Worm (Caenorhabditis elegans): ENCODE results near the gene cdc-48.2.

cdc-48.2 gene

DNA sequence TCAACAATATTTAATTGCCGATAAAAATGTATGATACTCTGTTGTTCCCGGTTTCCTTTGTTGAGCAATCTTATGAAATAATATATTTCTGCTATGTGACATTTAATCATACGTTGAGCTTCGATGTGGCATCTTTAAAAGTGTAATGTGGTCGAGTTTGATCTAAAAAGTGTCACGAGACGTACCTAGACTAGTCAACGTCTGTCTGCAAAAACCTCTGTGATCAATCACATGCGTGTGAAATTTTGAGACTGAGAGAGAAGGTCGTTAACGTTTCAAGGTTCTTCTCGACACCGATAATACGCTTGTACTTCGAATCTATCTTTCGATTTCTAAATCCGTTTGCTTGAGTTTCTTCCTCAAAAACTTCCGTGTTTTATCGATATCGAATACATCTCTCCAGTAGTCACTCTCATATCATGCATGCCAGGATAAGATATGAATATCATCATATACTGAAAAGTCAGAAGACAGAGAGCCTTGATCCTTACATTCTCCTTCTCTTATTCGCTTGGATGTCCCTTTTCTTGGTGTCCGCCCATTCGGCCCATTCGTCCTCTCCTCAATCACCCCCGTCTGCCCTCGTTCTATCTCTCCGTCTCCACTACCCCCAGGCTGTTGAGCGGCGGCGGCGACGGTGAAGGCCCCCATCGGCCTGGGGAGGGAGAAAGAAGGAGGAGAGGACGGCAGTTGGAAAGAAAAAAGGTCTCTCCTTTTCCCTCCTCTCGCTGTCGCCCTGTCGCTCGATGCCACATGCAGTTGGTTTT, 9.8 kb upstream of the cdc-48.2 start (continued):
- peak; percentile 64 for TF ChIP-seq ctbp-1 (GFP tag; IDR thresholded peaks at IDR 0.05)
- peak; percentile 13; the same call in 1 of the 2 replicates for TF ChIP-seq lin-38 (GFP tag; IDR thresholded peaks at IDR 0.05)
- TF ChIP-seq T20F7.1 (GFP tag; optimal IDR thresholded peaks at IDR 0.05), result peak; percentile 47
- peak; percentile 45 for TF ChIP-seq nhr-28 (tag; optimal IDR thresholded peaks at IDR 0.05)
- TF ChIP-seq lin-1 (GFP tag; IDR thresholded peaks at IDR 0.05), result 0 out of 2 replicates have a peak, but pooled peaks have one; percentile 33
- TF ChIP-seq set-16 (GFP tag; IDR thresholded peaks at IDR 0.05), result peak; percentile 98
- TF ChIP-seq rbr-2 (tag; optimal IDR thresholded peaks at IDR 0.05), result peak; percentile 55
- TF ChIP-seq attf-4 (tag; optimal IDR thresholded peaks at IDR 0.05), result no peak
- peak; percentile 34 to 61 for TF ChIP-seq lsy-2 (tag; optimal IDR thresholded peaks at IDR 0.05)

DNA sequence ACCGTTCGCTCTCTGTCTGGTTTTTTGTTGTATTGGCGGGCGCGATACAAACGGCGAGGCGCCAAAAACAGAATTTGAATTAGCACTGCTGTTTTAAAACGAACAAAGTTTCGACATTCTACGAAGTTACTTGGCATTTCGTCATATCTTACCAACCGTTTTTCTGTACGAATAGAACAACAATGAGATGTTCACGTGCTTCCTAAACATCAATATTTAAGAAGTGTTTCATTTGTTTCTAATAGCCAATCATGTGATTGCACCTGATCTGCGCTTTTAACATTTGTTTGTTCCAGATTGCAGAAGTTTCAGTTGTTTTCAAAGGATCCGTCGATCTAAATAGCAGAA, 9.3 kb upstream of the cdc-48.2 start:
- TF ChIP-seq dpl-1 (GFP tag; optimal IDR thresholded peaks at IDR 0.05) (no peak), ceh-32 (tag; optimal IDR thresholded peaks at IDR 0.05; ENCODE audit: poor library complexity) (no peak), F49E8.2 (tag; optimal IDR thresholded peaks at IDR 0.05; ENCODE audit: borderline replicate concordance) (no peak), nhr-77 (tag; optimal IDR thresholded peaks at IDR 0.05) (no peak), mep-1 (tag; optimal IDR thresholded peaks at IDR 0.05) (peak; percentile 56), hlh-30 (tag; optimal IDR thresholded peaks at IDR 0.05; ENCODE audit: insufficient read depth) (peak; percentile 40)

DNA sequence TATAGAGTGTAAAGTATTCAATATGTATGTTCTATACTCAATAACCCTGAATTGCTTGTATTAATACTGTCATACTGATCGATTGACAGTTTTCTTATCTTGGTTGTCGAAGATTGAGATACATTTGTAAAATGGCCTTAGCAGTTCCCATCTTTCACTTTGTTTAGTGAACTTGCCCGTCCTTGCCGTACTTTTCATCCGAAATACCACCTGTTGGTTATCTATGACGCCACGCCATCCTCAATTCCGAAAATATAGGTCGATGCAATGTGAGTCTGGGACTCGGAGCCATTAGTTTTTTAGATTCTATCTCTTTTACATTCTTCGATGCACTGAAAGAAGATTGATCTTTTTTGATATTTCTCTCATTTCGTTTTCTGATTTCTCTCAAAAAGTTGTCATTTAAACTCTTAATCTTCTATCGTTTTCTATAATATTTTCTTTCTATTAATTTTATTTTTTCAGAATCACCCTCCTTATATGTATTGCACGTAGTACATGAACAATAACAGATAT, 8.7 kb upstream of the cdc-48.2 start, which contains the start of gene ulp-4:
Gene ulp-4 (plus strand): TSS at position 466 of the 516 bp plus-strand sequence.
- TF ChIP-seq ceh-82 (tag; optimal IDR thresholded peaks at IDR 0.05) (no peak), php-3 (GFP tag; IDR thresholded peaks at IDR 0.05) (no peak), unc-62 (GFP tag; optimal IDR thresholded peaks at IDR 0.05 in 1 of 2) (peak in 1 of 2 experiments; percentile 73), unc-62 (tag; optimal IDR thresholded peaks at IDR 0.05) (no peak), aha-1 (tag) (peak; percentile 70), zfp-3 (GFP tag; conservative IDR thresholded peaks at IDR 0.05) (no peak), snpc-1.2 (GFP tag; IDR thresholded peaks at IDR 0.05) (no peak), lin-39 (tag; optimal IDR thresholded peaks at IDR 0.05) (no peak), dpl-1 (GFP tag; optimal IDR thresholded peaks at IDR 0.05) (no peak), pha-4 (GFP tag; IDR thresholded peaks at IDR 0.05) (no peak), pha-4 (tag; optimal IDR thresholded peaks at IDR 0.05) (no peak), nhr-25 (tag; optimal IDR thresholded peaks at IDR 0.05; ENCODE audit: borderline replicate concordance, insufficient read depth) (peak; percentile 30), dve-1 (tag; optimal IDR thresholded peaks at IDR 0.05; ENCODE audit: insufficient read depth) (peak; percentile 26), hlh-30 (tag; optimal IDR thresholded peaks at IDR 0.05; ENCODE audit: insufficient read depth) (no peak), mes-2 (tag; optimal IDR thresholded peaks at IDR 0.05; ENCODE audit: poor library complexity, severe bottlenecking) (peak; percentile 30), vab-7 (GFP tag; IDR thresholded peaks at IDR 0.05) (no peak), rbr-2 (tag; optimal IDR thresholded peaks at IDR 0.05) (no peak), duxl-1 (tag; optimal IDR thresholded peaks at IDR 0.05; ENCODE audit: poor library complexity) (no peak), ztf-7 (tag; optimal IDR thresholded peaks at IDR 0.05) (no peak), tra-1 (GFP tag; IDR thresholded peaks at IDR 0.05) (peak; percentile 40; the same call in 1 of the 2 replicates), Y48G9A.11 (GFP tag; IDR thresholded peaks at IDR 0.05) (no peak), aly-2 (tag; optimal IDR thresholded peaks at IDR 0.05) (no peak), cey-2 (tag; optimal IDR thresholded peaks at IDR 0.05; ENCODE audit: borderline replicate concordance, insufficient read depth) (no peak), nhr-76 (tag; optimal IDR thresholded peaks at IDR 0.05) (no peak), mxl-2 (GFP tag; conservative IDR thresholded peaks at IDR 0.05) (no peak), nhr-77 (tag; optimal IDR thresholded peaks at IDR 0.05) (no peak), lsy-2 (tag; optimal IDR thresholded peaks at IDR 0.05) (peak in 1 of 2 experiments; percentile 19), F10B5.3 (tag; optimal IDR thresholded peaks at IDR 0.05) (no peak), snpc-4 (tag; optimal IDR thresholded peaks at IDR 0.05) (no peak), hlh-11 (tag; optimal IDR thresholded peaks at IDR 0.05) (peak; percentile 18), gei-8 (GFP tag; optimal IDR thresholded peaks at IDR 0.05) (no peak), mxl-3 (GFP tag; optimal IDR thresholded peaks at IDR 0.05) (no peak), skn-1 (tag; optimal IDR thresholded peaks at IDR 0.05) (no peak), dmd-6 (GFP tag; IDR thresholded peaks at IDR 0.05) (peak; percentile 46; the same call in 1 of the 2 replicates), lin-29 (GFP tag; IDR thresholded peaks at IDR 0.05) (no peak)
